Fruit fly (Drosophila melanogaster) whole organism, embryonic: Measurements from ENCODE around the gene Tango1.

Source experiments
- Bgb ChIP-seq: fragments of 200-800 bp; sonication (Bioruptor generic); IDR thresholded peaks from 2 replicates; pipeline ENCODE4 v1.3.6; 2022; ENCODE audit warnings: missing biosample characterization, missing genetic modification characterization; ENCODE audit not compliant: partially characterized antibody
- CG10267 ChIP-seq: fragments of 200-800 bp; sonication (Bioruptor generic); optimal IDR thresholded peaks from 2 replicates; lab custom pipeline; 2018; ENCODE audit warnings: missing biosample characterization, mild to moderate bottlenecking, missing genetic modification characterization, moderate library complexity
- CG13287 ChIP-seq: fragments of 200-800 bp; sonication (Bioruptor generic); IDR thresholded peaks from 2 replicates; pipeline ENCODE4 v1.3.6; 2022; ENCODE audit warnings: missing biosample characterization, missing genetic modification characterization; ENCODE audit not compliant: partially characterized antibody
- CG13624 ChIP-seq: fragments of 200-800 bp; sonication (Bioruptor generic); optimal IDR thresholded peaks from 2 replicates; lab custom pipeline; 2016; ENCODE audit warnings: missing biosample characterization, missing genetic modification characterization
- CG14710 ChIP-seq: fragments of 200-800 bp; sonication (Bioruptor generic); optimal IDR thresholded peaks from 3 replicates; lab custom pipeline; 2019; ENCODE audit warnings: missing biosample characterization, mild to moderate bottlenecking, missing genetic modification characterization, moderate library complexity
- CG17802 ChIP-seq: fragments of 200-800 bp; sonication (Bioruptor generic); optimal IDR thresholded peaks from 2 replicates; lab custom pipeline; 2018; ENCODE audit warnings: missing biosample characterization, mild to moderate bottlenecking, missing genetic modification characterization, moderate library complexity
- CG1792 ChIP-seq: fragments of 200-800 bp; sonication (Bioruptor generic); optimal IDR thresholded peaks from 2 replicates; lab custom pipeline; 2016; ENCODE audit warnings: missing biosample characterization, missing genetic modification characterization
- CG34224 ChIP-seq: fragments of 200-800 bp; sonication (Bioruptor generic); IDR thresholded peaks from 3 replicates; pipeline ENCODE4 v1.3.6; 2022; ENCODE audit warnings: missing biosample characterization, missing genetic modification characterization; ENCODE audit not compliant: partially characterized antibody
- CG4617 ChIP-seq: fragments of 200-800 bp; sonication (Bioruptor generic); optimal IDR thresholded peaks from 3 replicates; lab custom pipeline; 2016; ENCODE audit warnings: missing biosample characterization, missing genetic modification characterization, borderline replicate concordance
- CG6791 ChIP-seq: fragments of 200-800 bp; sonication (Bioruptor generic); IDR thresholded peaks from 3 replicates; pipeline ENCODE4 v1.3.6; 2022; ENCODE audit warnings: missing biosample characterization, missing genetic modification characterization; ENCODE audit not compliant: partially characterized antibody
- CG6854 ChIP-seq: fragments of 200-800 bp; sonication (Bioruptor generic); optimal IDR thresholded peaks from 3 replicates; lab custom pipeline; 2017; ENCODE audit warnings: missing biosample characterization, mild to moderate bottlenecking, missing genetic modification characterization
- CG7963 ChIP-seq: fragments of 200-800 bp; sonication (Bioruptor generic); IDR thresholded peaks from 3 replicates; pipeline ENCODE4 v1.3.6; 2022; ENCODE audit warnings: missing biosample characterization, missing genetic modification characterization; ENCODE audit not compliant: partially characterized antibody
- CG8290 ChIP-seq, 3 experiments: fragments of 200-800 bp; sonication (Bioruptor generic); optimal IDR thresholded peaks; 2 replicates each; lab custom pipeline; 2016 to 2019; ENCODE audit warnings: missing biosample characterization in 3 of 3, missing genetic modification characterization in 3 of 3, mild to moderate bottlenecking in 2 of 3, moderate library complexity in 1 of 3
- CG8924 ChIP-seq: fragments of 200-800 bp; optimal IDR thresholded peaks from 3 replicates; lab custom pipeline; 2019; ENCODE audit warnings: missing biosample characterization, mild to moderate bottlenecking, missing genetic modification characterization, moderate library complexity
- CG9215 ChIP-seq: fragments of 200-800 bp; sonication (Bioruptor generic); IDR thresholded peaks from 2 replicates; pipeline ENCODE4 v1.3.6; 2022; ENCODE audit warnings: missing biosample characterization, missing genetic modification characterization
- D19B ChIP-seq: fragments of 200-800 bp; sonication (Bioruptor generic); optimal IDR thresholded peaks from 2 replicates; lab custom pipeline; 2017; ENCODE audit warnings: missing biosample characterization, mild to moderate bottlenecking, missing genetic modification characterization
- Doc3 ChIP-seq: fragments of 200-800 bp; sonication (Bioruptor generic); IDR thresholded peaks from 3 replicates; pipeline ENCODE4 v1.3.6; 2022; ENCODE audit warnings: missing biosample characterization, missing genetic modification characterization; ENCODE audit not compliant: partially characterized antibody
- Dp ChIP-seq: fragments of 200-800 bp; sonication (Bioruptor generic); optimal IDR thresholded peaks from 2 replicates; lab custom pipeline; 2018; ENCODE audit warnings: missing biosample characterization, mild to moderate bottlenecking, missing genetic modification characterization, moderate library complexity
- MBD-R2 ChIP-seq: fragments of 200-800 bp; sonication (Bioruptor generic); IDR thresholded peaks from 2 replicates; pipeline ENCODE4 v1.3.6; 2022; ENCODE audit warnings: missing biosample characterization, missing genetic modification characterization
- MESR4 ChIP-seq: fragments of 200-800 bp; sonication (Bioruptor generic); optimal IDR thresholded peaks from 2 replicates; lab custom pipeline; 2018; ENCODE audit warnings: missing biosample characterization, mild to moderate bottlenecking, missing genetic modification characterization, moderate library complexity
- Med ChIP-seq: fragments of 200-800 bp; sonication (Bioruptor generic); peaks from one replicate; lab custom pipeline; 2016; ENCODE audit warnings: missing biosample characterization, missing genetic modification characterization, mild to moderate bottlenecking, inconsistent platforms, moderate library complexity
- Pdp1 ChIP-seq, 2 experiments: fragments of 200-800 bp; sonication (Bioruptor generic); optimal IDR thresholded peaks; 3 replicates each; lab custom pipeline; 2016; ENCODE audit warnings: missing biosample characterization in 2 of 2, missing genetic modification characterization in 2 of 2, mild to moderate bottlenecking in 1 of 2, moderate library complexity in 1 of 2
- YL-1 ChIP-seq: fragments of 200-800 bp; sonication (Bioruptor generic); optimal IDR thresholded peaks from 3 replicates; lab custom pipeline; 2017; ENCODE audit warnings: missing biosample characterization, mild to moderate bottlenecking, missing genetic modification characterization
- crp ChIP-seq, 2 experiments: fragments of 200-800 bp; sonication (Bioruptor generic); optimal IDR thresholded peaks; 2 replicates in 1 of 2; 3 replicates in 1 of 2; lab custom pipeline; 2017; ENCODE audit warnings: missing biosample characterization in 2 of 2, missing genetic modification characterization in 2 of 2, mild to moderate bottlenecking in 1 of 2, moderate library complexity in 1 of 2
- emc ChIP-seq: fragments of 200-800 bp; sonication (Bioruptor generic); optimal IDR thresholded peaks from 2 replicates; lab custom pipeline; 2016; ENCODE audit warnings: missing biosample characterization, missing genetic modification characterization
- gfzf ChIP-seq: fragments of 200-800 bp; sonication (Bioruptor generic); optimal IDR thresholded peaks from 2 replicates; lab custom pipeline; 2016; ENCODE audit warnings: missing biosample characterization, mild to moderate bottlenecking, missing genetic modification characterization, moderate library complexity
- hb ChIP-seq: fragments of 200-800 bp; sonication (Bioruptor generic); IDR thresholded peaks from 3 replicates; pipeline ENCODE4 v1.3.6; 2022; ENCODE audit warnings: missing biosample characterization, missing genetic modification characterization; ENCODE audit not compliant: partially characterized antibody
- hbn ChIP-seq: fragments of 200-800 bp; sonication (Bioruptor generic); IDR thresholded peaks from 2 replicates; pipeline ENCODE4 v1.3.6; 2022; ENCODE audit warnings: missing biosample characterization, missing genetic modification characterization; ENCODE audit not compliant: partially characterized antibody
- inv ChIP-seq: fragments of 200-800 bp; sonication (Bioruptor generic); IDR thresholded peaks from 2 replicates; pipeline ENCODE4 v1.3.6; 2022; ENCODE audit warnings: missing biosample characterization, missing genetic modification characterization; ENCODE audit not compliant: partially characterized antibody
- mld ChIP-seq: fragments of 200-800 bp; sonication (Bioruptor generic); IDR thresholded peaks from 3 replicates; pipeline ENCODE4 v1.3.6; 2022; ENCODE audit warnings: missing biosample characterization, missing genetic modification characterization; ENCODE audit not compliant: partially characterized antibody
- onecut ChIP-seq: fragments of 200-800 bp; sonication (Bioruptor generic); IDR thresholded peaks from 2 replicates; pipeline ENCODE4 v1.3.6; 2022; ENCODE audit warnings: missing biosample characterization, missing genetic modification characterization
- peb ChIP-seq: fragments of 200-800 bp; sonication (Bioruptor generic); IDR thresholded peaks from 2 replicates; pipeline ENCODE4 v1.3.6; 2022; ENCODE audit warnings: missing biosample characterization, missing genetic modification characterization
- pfk ChIP-seq: fragments of 200-800 bp; sonication (Bioruptor generic); optimal IDR thresholded peaks from 2 replicates; lab custom pipeline; 2018; ENCODE audit warnings: missing biosample characterization, mild to moderate bottlenecking, missing genetic modification characterization, moderate library complexity
- pzg ChIP-seq: fragments of 200-800 bp; sonication (Bioruptor generic); optimal IDR thresholded peaks from 3 replicates; lab custom pipeline; 2018; ENCODE audit warnings: missing biosample characterization, mild to moderate bottlenecking, missing genetic modification characterization, moderate library complexity
- sd ChIP-seq: fragments of 200-800 bp; sonication (Bioruptor generic); optimal IDR thresholded peaks from 3 replicates; lab custom pipeline; 2018; ENCODE audit warnings: missing biosample characterization, mild to moderate bottlenecking, missing genetic modification characterization, moderate library complexity
- sens-2 ChIP-seq: fragments of 200-800 bp; sonication (Bioruptor generic); IDR thresholded peaks from 2 replicates; pipeline ENCODE4 v1.3.6; 2022; ENCODE audit warnings: missing biosample characterization, missing genetic modification characterization
- so ChIP-seq: fragments of 200-800 bp; sonication (Bioruptor generic); IDR thresholded peaks from 3 replicates; pipeline ENCODE4 v1.3.6; 2022; ENCODE audit warnings: missing biosample characterization, missing genetic modification characterization
- stwl ChIP-seq: fragments of 200-800 bp; sonication (Bioruptor generic); optimal IDR thresholded peaks from 3 replicates; lab custom pipeline; 2018; ENCODE audit warnings: missing biosample characterization, mild to moderate bottlenecking, missing genetic modification characterization, moderate library complexity
- tna ChIP-seq: fragments of 200-800 bp; sonication (Bioruptor generic); IDR thresholded peaks from 2 replicates; pipeline ENCODE4 v1.3.6; 2022; ENCODE audit warnings: missing biosample characterization, missing genetic modification characterization; ENCODE audit not compliant: partially characterized antibody
- toy ChIP-seq: fragments of 200-800 bp; sonication (Bioruptor generic); IDR thresholded peaks from 2 replicates; pipeline ENCODE4 v1.3.6; 2022; ENCODE audit warnings: missing biosample characterization, missing genetic modification characterization
- trem ChIP-seq: fragments of 200-800 bp; optimal IDR thresholded peaks from 3 replicates; lab custom pipeline; 2019; ENCODE audit warnings: missing biosample characterization, mild to moderate bottlenecking, missing genetic modification characterization, moderate library complexity
- vnd ChIP-seq: fragments of 200-800 bp; sonication (Bioruptor generic); IDR thresholded peaks from 3 replicates; pipeline ENCODE4 v1.3.6; 2022; ENCODE audit warnings: missing biosample characterization, missing genetic modification characterization; ENCODE audit not compliant: partially characterized antibody
- zen2 ChIP-seq: fragments of 200-800 bp; sonication (Bioruptor generic); IDR thresholded peaks from 3 replicates; pipeline ENCODE4 v1.3.6; 2022; ENCODE audit warnings: missing biosample characterization, missing genetic modification characterization; ENCODE audit not compliant: partially characterized antibody

The Tango1 gene

DNA sequence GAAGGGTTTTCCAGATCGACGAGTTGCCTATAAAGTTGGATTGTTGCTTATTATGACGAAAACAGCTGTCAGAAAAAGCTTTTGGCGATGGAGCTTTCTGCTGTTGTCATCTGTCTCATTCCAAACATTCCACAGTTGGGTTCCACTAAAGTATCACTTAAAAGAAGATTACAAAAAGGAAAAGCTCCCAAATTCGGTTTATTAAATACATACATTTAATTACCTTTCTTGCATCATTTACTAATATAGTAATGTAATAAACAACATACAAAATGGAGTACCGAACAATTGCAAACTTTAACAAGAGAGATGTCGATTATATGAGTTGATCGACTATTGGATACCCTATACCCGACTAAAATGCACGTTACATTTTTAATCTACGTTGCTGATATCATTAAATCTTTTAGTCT, 7.1 kb downstream of the Tango1 start, which contains the start of gene CG31633 (continued):
- peak; percentile 40; the same call in 1 of the 2 replicates for TF ChIP-seq inv
- TF ChIP-seq hb (GFP tag; lab: Robert Waterston, UW): peak; percentile 85
- TF ChIP-seq CG13287 (GFP tag; lab: Robert Waterston, UW): peak; percentile 84
- TF ChIP-seq pfk (GFP tag; lab: Kevin White, UChicago): peak; percentile 96
- TF ChIP-seq tna: peak; percentile 95
- peak; percentile 10 for TF ChIP-seq pzg (GFP tag; lab: Kevin White, UChicago)
- TF ChIP-seq onecut (GFP tag; lab: Robert Waterston, UW): no peak
- peak; percentile 55 for TF ChIP-seq Med (GFP tag; lab: Kevin White, UChicago)
- no peak for TF ChIP-seq CG6854 (GFP tag; lab: Kevin White, UChicago)
- TF ChIP-seq vnd (GFP tag; lab: Robert Waterston, UW): peak; percentile 77
- TF ChIP-seq CG34224 (GFP tag; lab: Robert Waterston, UW): peak; percentile 91
- TF ChIP-seq D19B (GFP tag; lab: Kevin White, UChicago): peak; percentile 77
- peak; percentile 53; the same call in 2 of the 3 replicates for TF ChIP-seq zen2 (GFP tag; lab: Robert Waterston, UW)
- no peak for TF ChIP-seq toy (GFP tag; lab: Robert Waterston, UW)
- TF ChIP-seq hbn (GFP tag; lab: Robert Waterston, UW): peak; percentile 56; the same call in 1 of the 2 replicates
- no peak for TF ChIP-seq CG1792 (GFP tag; lab: Kevin White, UChicago)
- TF ChIP-seq sd (tag; lab: Kevin White, UChicago): peak; percentile 89
- peak; percentile 60; the same call in 1 of the 3 replicates for TF ChIP-seq Doc3 (GFP tag; lab: Robert Waterston, UW)
- peak; percentile 82 for TF ChIP-seq CG7963
- TF ChIP-seq mld (GFP tag; lab: Robert Waterston, UW): peak; percentile 77
- peak; percentile 54; the same call in 1 of the 2 replicates for TF ChIP-seq MBD-R2 (GFP tag; lab: Robert Waterston, UW)
- TF ChIP-seq Pdp1 (GFP tag; optimal IDR thresholded peaks at IDR 0.05; lab: Kevin White, UChicago): peak in 1 of 2 experiments; percentile 48
- peak; percentile 72; the same call in 2 of the 3 replicates for TF ChIP-seq CG6791
- TF ChIP-seq CG8290 (GFP tag; optimal IDR thresholded peaks at IDR 0.05; lab: Kevin White, UChicago): peak; percentile 42
- no peak for TF ChIP-seq CG8290 (tag; optimal IDR thresholded peaks at IDR 0.05; lab: Kevin White, UChicago)
- no peak for TF ChIP-seq CG9215 (GFP tag; lab: Robert Waterston, UW)
- TF ChIP-seq Bgb (GFP tag; lab: Robert Waterston, UW): peak; percentile 73

DNA sequence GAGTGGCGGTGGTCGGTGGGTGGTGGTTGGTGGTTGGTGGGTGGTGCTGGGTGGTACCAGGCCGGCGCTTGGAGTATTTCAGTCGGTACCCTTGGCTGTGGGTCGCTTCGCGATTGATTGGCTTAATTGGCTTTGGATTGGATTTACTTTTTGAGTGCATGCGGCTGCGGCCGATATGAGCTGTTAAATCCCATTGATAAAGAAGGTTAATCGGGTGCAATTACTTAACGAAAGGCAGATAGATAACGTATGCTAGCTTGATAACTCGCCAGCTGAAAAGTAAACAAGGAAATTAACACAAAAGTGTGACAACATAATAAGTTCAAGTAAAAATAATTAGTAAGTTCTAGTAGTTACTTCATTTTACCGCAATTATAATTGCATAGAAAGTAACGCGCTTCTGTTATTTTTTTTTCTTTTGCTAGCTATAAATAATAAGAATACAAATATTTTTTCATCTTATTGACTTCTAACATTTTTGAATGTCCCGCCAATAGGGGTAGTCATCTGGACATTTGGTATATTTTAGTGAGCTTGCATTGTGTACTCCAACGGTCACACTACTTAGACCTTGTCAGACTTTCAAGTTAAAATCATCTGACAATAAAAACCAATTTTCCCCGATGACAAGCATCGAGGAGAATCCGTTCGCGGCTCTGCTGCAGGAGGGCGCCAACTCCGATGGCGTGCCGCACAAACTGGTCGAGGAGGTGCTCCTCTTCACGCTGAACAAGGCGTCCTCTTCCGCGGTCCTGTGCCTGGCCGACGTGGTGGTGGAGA, 9.0 kb downstream of the Tango1 start, which contains the start of the genes CG31636 and Ube4A:
Gene CG31636, minus strand, starts transcription at position 184 of the 780 bp plus-strand sequence.
Gene Ube4A, plus strand, starts transcription at position 549 of the 780 bp plus-strand sequence.
- TF ChIP-seq YL-1 (peak; percentile 30), sens-2 (GFP tag; lab: Robert Waterston, UW) (0 out of 2 replicates have a peak, but pooled peaks have one; percentile 26), CG8924 (tag; lab: Kevin White, UChicago) (no peak), CG4617 (GFP tag; lab: Kevin White, UChicago) (peak; percentile 88), vnd (GFP tag; lab: Robert Waterston, UW) (0 out of 3 replicates have a peak, but pooled peaks have one; percentile 37), CG13287 (GFP tag; lab: Robert Waterston, UW) (0 out of 2 replicates have a peak, but pooled peaks have one; percentile 19), CG17802 (tag; lab: Kevin White, UChicago) (peak; percentile 24), pzg (GFP tag; lab: Kevin White, UChicago) (peak; percentile 67), crp (GFP tag; optimal IDR thresholded peaks at IDR 0.05; lab: Kevin White, UChicago) (peak in 1 of 2 experiments; percentile 25), gfzf (GFP tag; lab: Kevin White, UChicago) (peak; percentile 74), Dp (GFP tag; lab: Kevin White, UChicago) (peak; percentile 94), trem (tag; lab: Kevin White, UChicago) (peak; percentile 10), stwl (tag; lab: Kevin White, UChicago) (peak; percentile 42), emc (GFP tag; lab: Kevin White, UChicago) (no peak), MESR4 (GFP tag; lab: Kevin White, UChicago) (peak; percentile 82), so (GFP tag; lab: Robert Waterston, UW) (no peak), MBD-R2 (GFP tag; lab: Robert Waterston, UW) (peak; percentile 66), CG14710 (tag; lab: Kevin White, UChicago) (peak; percentile 11), CG10267 (tag; lab: Kevin White, UChicago) (peak; percentile 22), Med (GFP tag; lab: Kevin White, UChicago) (peak; percentile 75), peb (GFP tag; lab: Robert Waterston, UW) (no peak), CG13624 (GFP tag; lab: Kevin White, UChicago) (no peak)
